Fruit fly (Drosophila melanogaster) whole organism, wandering third instar larva: ENCODE results near the gene CG42781.

Experiments used
- CG32264 ChIP-seq: fragments of 200-800 bp; sonication (Bioruptor generic); optimal IDR thresholded peaks from 2 replicates; lab custom pipeline; 2016; ENCODE audit warnings: missing biosample characterization, missing genetic modification characterization
- CG9705 ChIP-seq: fragments of 200-800 bp; sonication (Bioruptor generic); optimal IDR thresholded peaks from 2 replicates; lab custom pipeline; 2018; ENCODE audit warnings: missing biosample characterization, mild to moderate bottlenecking, missing genetic modification characterization
- Dif ChIP-seq: fragments of 200-275, 200-300 bp; sonication (Bioruptor generic); optimal IDR thresholded peaks from 2 replicates; lab custom pipeline; 2018; ENCODE audit warnings: missing biosample characterization, missing genetic modification characterization; ENCODE audit not compliant: partially characterized antibody
- GATAd ChIP-seq: sonication (Bioruptor generic); optimal IDR thresholded peaks from 2 replicates; lab custom pipeline; 2016; ENCODE audit warnings: missing biosample characterization, missing genetic modification characterization
- OdsH ChIP-seq: fragments of 200-800 bp; sonication (Bioruptor generic); optimal IDR thresholded peaks from 2 replicates; lab custom pipeline; 2016; ENCODE audit warnings: missing biosample characterization, mild to moderate bottlenecking, missing genetic modification characterization
- brk ChIP-seq: fragments of 200-800 bp; sonication (Bioruptor generic); optimal IDR thresholded peaks from 2 replicates; lab custom pipeline; 2016; ENCODE audit warnings: missing biosample characterization, mild to moderate bottlenecking, missing genetic modification characterization
- dsf ChIP-seq: sonication (Bioruptor generic); optimal IDR thresholded peaks from 2 replicates; lab custom pipeline; 2016; ENCODE audit warnings: missing biosample characterization, missing genetic modification characterization, borderline replicate concordance
- h ChIP-seq: fragments of 200-800 bp; sonication (Bioruptor generic); optimal IDR thresholded peaks from 3 replicates; lab custom pipeline; 2016; ENCODE audit warnings: missing biosample characterization, mild to moderate bottlenecking, missing genetic modification characterization
- jim ChIP-seq: fragments of 175-275, 200-325 bp; sonication (Bioruptor generic); optimal IDR thresholded peaks from 2 replicates; lab custom pipeline; 2016; ENCODE audit warnings: missing biosample characterization, mild to moderate bottlenecking, missing genetic modification characterization
- lola ChIP-seq: fragments of >200 bp; optimal IDR thresholded peaks from 2 replicates; lab custom pipeline; 2017; ENCODE audit warnings: missing biosample characterization, missing genetic modification characterization

DNA sequence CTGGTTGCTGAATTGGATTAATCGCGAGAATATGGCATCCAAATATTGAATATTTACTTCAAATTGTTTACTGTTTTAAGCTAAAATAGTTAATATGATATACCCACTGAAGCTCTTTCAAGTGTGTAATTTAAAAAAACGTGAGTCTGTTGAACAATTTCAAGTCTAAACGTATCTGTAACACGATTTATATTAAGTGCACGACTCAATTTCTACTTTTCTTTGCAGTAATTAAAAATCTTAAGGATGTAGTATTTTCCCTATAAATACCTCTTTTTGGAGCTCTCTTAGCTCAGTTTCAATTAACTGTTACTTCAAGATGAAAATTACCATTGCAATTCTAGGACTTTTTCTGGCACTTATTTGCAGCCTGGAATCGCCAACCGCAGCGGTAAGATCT, 29.6 kb upstream of the CG42781 start, which contains the start of gene CG42704:
- no peak for TF ChIP-seq Dif (GFP tag; lab: Kevin White, UChicago)
- no peak for TF ChIP-seq CG32264 (GFP tag; lab: Kevin White, UChicago)
- TF ChIP-seq dsf (GFP tag; lab: Kevin White, UChicago): no peak
- no peak for TF ChIP-seq brk (GFP tag; lab: Kevin White, UChicago)
- TF ChIP-seq h (GFP tag; lab: Kevin White, UChicago): no peak
- TF ChIP-seq GATAd (GFP tag; lab: Kevin White, UChicago): no peak
- TF ChIP-seq OdsH (GFP tag; lab: Kevin White, UChicago): no peak
- TF ChIP-seq jim (GFP tag; lab: Kevin White, UChicago): no peak
- TF ChIP-seq lola (GFP tag; lab: Kevin White, UChicago): no peak
- TF ChIP-seq CG9705 (GFP tag; lab: Kevin White, UChicago): no peak
